Fruit fly (Drosophila melanogaster): ENCODE data around the gene modSP.

The modSP gene

dm6 chr3R:16655494-16656493, at the start of gene modSP (continued):
- TF ChIP-seq CG9876 (GFP tag; optimal IDR thresholded peaks at IDR 0.05) (no peak), lbe (GFP tag; optimal IDR thresholded peaks at IDR 0.05) (no peak), Dref (GFP tag; IDR thresholded peaks at IDR 0.05) (peak; percentile 54), row (GFP tag; IDR thresholded peaks at IDR 0.05) (peak; percentile 73), Lim3 (GFP tag; IDR thresholded peaks at IDR 0.05) (no peak), Drgx (GFP tag; IDR thresholded peaks at IDR 0.05) (no peak; the same call in 1 of the 2 replicates), Hr3 (GFP tag; optimal IDR thresholded peaks at IDR 0.05) (peak; percentile 38), CG6765 (GFP tag; optimal IDR thresholded peaks at IDR 0.05) (no peak), gce (GFP tag; IDR thresholded peaks at IDR 0.05) (no peak), CG32772 (GFP tag; IDR thresholded peaks at IDR 0.05) (no peak), Rx (GFP tag; IDR thresholded peaks at IDR 0.05) (peak; percentile 22; the same call in 1 of the 2 replicates), trem (tag; optimal IDR thresholded peaks at IDR 0.05) (peak; percentile 15), dimm (GFP tag; IDR thresholded peaks at IDR 0.05) (no peak), fru (optimal IDR thresholded peaks at IDR 0.05) (no peak), CG9797 (GFP tag; optimal IDR thresholded peaks at IDR 0.05) (no peak), stc (GFP tag; IDR thresholded peaks at IDR 0.05) (peak; percentile 20; the same call in 1 of the 2 replicates), CG33213 (GFP tag; optimal IDR thresholded peaks at IDR 0.05) (peak; percentile 72), az2 (GFP tag; optimal IDR thresholded peaks at IDR 0.05) (peak; percentile 35), Bteb2 (GFP tag; optimal IDR thresholded peaks at IDR 0.05) (peak; percentile 9), dan (GFP tag; IDR thresholded peaks at IDR 0.05) (no peak), CG2199 (GFP tag; IDR thresholded peaks at IDR 0.05) (peak; percentile 88), CG15011 (GFP tag; optimal IDR thresholded peaks at IDR 0.05) (no peak), CG7987 (GFP tag; optimal IDR thresholded peaks at IDR 0.05) (no peak), NC2β (GFP tag; optimal IDR thresholded peaks at IDR 0.05) (no peak), Elba2 (GFP tag; optimal IDR thresholded peaks at IDR 0.05) (no peak), so (GFP tag; IDR thresholded peaks at IDR 0.05) (0 out of 3 replicates have a peak, but pooled peaks have one; percentile 7), CG7963 (GFP tag; IDR thresholded peaks at IDR 0.05; ENCODE audit: partially characterized antibody) (peak; percentile 72), Hr51 (GFP tag; optimal IDR thresholded peaks at IDR 0.05) (peak in 1 of 2 experiments; percentile 37), Rfx (GFP tag; IDR thresholded peaks at IDR 0.05) (peak; percentile 56; the same call in 1 of the 2 replicates), grn (GFP tag; optimal IDR thresholded peaks at IDR 0.05) (peak; percentile 69), CG11696 (GFP tag; IDR thresholded peaks at IDR 0.05) (no peak), Hsf (GFP tag; optimal IDR thresholded peaks at IDR 0.05) (no peak), CG31441 (GFP tag; IDR thresholded peaks at IDR 0.05) (0 out of 2 replicates have a peak, but pooled peaks have one; percentile 52), sqz (GFP tag; optimal IDR thresholded peaks at IDR 0.05) (no peak), HLH4C (GFP tag; IDR thresholded peaks at IDR 0.05; ENCODE audit: partially characterized antibody) (peak; percentile 92), CG4707 (GFP tag; optimal IDR thresholded peaks at IDR 0.05) (no peak), CG31224 (GFP tag; IDR thresholded peaks at IDR 0.05) (no peak; the same call in 1 of the 2 replicates), Stat92E (GFP tag; optimal IDR thresholded peaks at IDR 0.05) (peak in 1 of 3 experiments; percentile 35), sug (tag; optimal IDR thresholded peaks at IDR 0.05) (no peak), tgo (GFP tag; IDR thresholded peaks at IDR 0.05) (no peak), esg (GFP tag; conservative IDR thresholded peaks at IDR 0.05) (no peak), hbn (GFP tag; IDR thresholded peaks at IDR 0.05; ENCODE audit: partially characterized antibody) (peak; percentile 49), CG10431 (GFP tag; optimal IDR thresholded peaks at IDR 0.05) (no peak), Hr39 (optimal IDR thresholded peaks at IDR 0.05) (no peak), Hmr (GFP tag; optimal IDR thresholded peaks at IDR 0.05) (peak; percentile 68), cato (GFP tag; optimal IDR thresholded peaks at IDR 0.05; ENCODE audit: borderline replicate concordance) (no peak), CG6683 (GFP tag; optimal IDR thresholded peaks at IDR 0.05) (no peak), CG6854 (GFP tag; optimal IDR thresholded peaks at IDR 0.05) (no peak), CG9609 (GFP tag; optimal IDR thresholded peaks at IDR 0.05) (peak; percentile 31)
